Fruit fly (Drosophila melanogaster): ENCODE results near the gene intr.

The intr gene

dm6 chr3R:28831172-28831571 is 40.9 kb downstream of the intr start:
- TF ChIP-seq noc (tag; optimal IDR thresholded peaks at IDR 0.05) = no peak

- no peak for TF ChIP-seq noc (tag; optimal IDR thresholded peaks at IDR 0.05)
These were observed 41.4 kb downstream of the intr start, which contains the start of gene WASp for dm6 chr3R:28831626-28832267. Gene WASp (minus strand): TSS chr3R:28832024.

dm6 chr3R:28840620-28841019 is 50.3 kb downstream of the intr start:
- TF ChIP-seq noc (tag; optimal IDR thresholded peaks at IDR 0.05) = no peak

Data from whole organism, larva.